Worm (Caenorhabditis elegans) whole organism, young adult: Measurements from ENCODE around the gene dhs-8.

Experiments used
- B0261.1 ChIP-seq: sonication (generic microtip); optimal IDR thresholded peaks from 2 replicates; lab custom pipeline; 2016; ENCODE audit warnings: mild to moderate bottlenecking, missing genetic modification characterization, moderate library complexity, missing compliant biosample characterization
- B0336.3 ChIP-seq: fragments of 200-800 bp; sonication (Bioruptor generic); IDR thresholded peaks from 2 replicates; pipeline ENCODE4 v1.3.6; 2022; ENCODE audit warnings: missing genetic modification characterization, missing compliant biosample characterization
- C06A6.2 ChIP-seq: fragments of 200-800 bp; sonication (Bioruptor generic); conservative IDR thresholded peaks from 2 replicates; pipeline ENCODE4 v1.3.6; 2022; ENCODE audit warnings: missing genetic modification characterization, missing compliant biosample characterization
- D2030.7 ChIP-seq: fragments of 200-800 bp; sonication (Bioruptor generic); IDR thresholded peaks from 2 replicates; pipeline ENCODE4 v1.3.6; 2022; ENCODE audit warnings: missing genetic modification reagents, missing genetic modification characterization, missing compliant biosample characterization
- F10E7.11 ChIP-seq: sonication (generic microtip); optimal IDR thresholded peaks from 2 replicates; lab custom pipeline; 2017; ENCODE audit warnings: mild to moderate bottlenecking, missing genetic modification characterization, moderate library complexity, missing compliant biosample characterization
- F23B12.7 ChIP-seq: sonication (generic microtip); optimal IDR thresholded peaks from 2 replicates; lab custom pipeline; 2017; ENCODE audit warnings: missing genetic modification characterization, mild to moderate bottlenecking, missing compliant biosample characterization, antibody characterized with exemption, moderate library complexity; ENCODE audit not compliant: insufficient read depth
- F33H1.4 ChIP-seq: fragments of 200-800 bp; sonication (Bioruptor generic); IDR thresholded peaks from 2 replicates; pipeline ENCODE4 v1.3.6; 2022; ENCODE audit warnings: missing genetic modification reagents, missing genetic modification characterization, missing compliant biosample characterization
- F37B4.10 ChIP-seq: fragments of 200-800 bp; sonication (Bioruptor generic); IDR thresholded peaks from 2 replicates; pipeline ENCODE4 v1.3.6; 2022; ENCODE audit warnings: missing genetic modification characterization, missing compliant biosample characterization
- F49E8.2 ChIP-seq: sonication (generic microtip); optimal IDR thresholded peaks from 3 replicates; lab custom pipeline; 2017; ENCODE audit warnings: missing genetic modification characterization, mild to moderate bottlenecking, missing compliant biosample characterization, antibody characterized with exemption, moderate library complexity; ENCODE audit not compliant: insufficient read depth
- F52B5.7 ChIP-seq: sonication (generic microtip); optimal IDR thresholded peaks from 2 replicates; lab custom pipeline; 2016; ENCODE audit warnings: mild to moderate bottlenecking, missing genetic modification characterization, missing compliant biosample characterization
- F55B11.4 ChIP-seq: sonication (generic microtip); optimal IDR thresholded peaks from 2 replicates; lab custom pipeline; 2016; ENCODE audit warnings: missing compliant biosample characterization, missing genetic modification characterization, borderline replicate concordance; ENCODE audit not compliant: insufficient read depth
- K12H6.12 ChIP-seq: fragments of 200-800 bp; sonication (Bioruptor generic); optimal IDR thresholded peaks from 2 replicates; lab custom pipeline; 2018; ENCODE audit warnings: mild to moderate bottlenecking, missing genetic modification characterization, missing compliant biosample characterization
- ZK185.1 ChIP-seq: sonication (generic microtip); optimal IDR thresholded peaks from 2 replicates; lab custom pipeline; 2016; ENCODE audit warnings: mild to moderate bottlenecking, missing genetic modification characterization, missing compliant biosample characterization; ENCODE audit not compliant: poor library complexity, severe bottlenecking
- aptf-3 ChIP-seq: fragments of 200-800 bp; sonication (Bioruptor generic); IDR thresholded peaks from 2 replicates; pipeline ENCODE4 v1.3.6; 2022; ENCODE audit warnings: missing genetic modification characterization, missing compliant biosample characterization
- attf-3 ChIP-seq: fragments of 200-800 bp; sonication (Bioruptor generic); conservative IDR thresholded peaks from 2 replicates; pipeline ENCODE4 v1.3.6; 2022; ENCODE audit warnings: missing genetic modification reagents, missing genetic modification characterization, missing compliant biosample characterization
- attf-5 ChIP-seq: fragments of 200-800 bp; sonication (Bioruptor generic); optimal IDR thresholded peaks from 2 replicates; lab custom pipeline; 2018; ENCODE audit warnings: mild to moderate bottlenecking, missing genetic modification characterization, missing compliant biosample characterization
- bed-2 ChIP-seq: fragments of 200-800 bp; sonication (Bioruptor generic); IDR thresholded peaks from 2 replicates; pipeline ENCODE4 v1.3.6; 2022; ENCODE audit warnings: missing genetic modification reagents, missing genetic modification characterization, missing compliant biosample characterization
- ccch-3 ChIP-seq: fragments of 200-800 bp; sonication (Bioruptor generic); optimal IDR thresholded peaks from 2 replicates; lab custom pipeline; 2018; ENCODE audit warnings: mild to moderate bottlenecking, missing genetic modification characterization, missing compliant biosample characterization
- cebp-1 ChIP-seq, 2 experiments: fragments of 200-800 bp in 1 of 2; sonication (Bioruptor generic) in 1 of 2; sonication (generic microtip) in 1 of 2; IDR thresholded peaks in 1 of 2; optimal IDR thresholded peaks in 1 of 2; 2 replicates each; pipeline versions ENCODE4 v1.3.6 to Lab custom; 2017 to 2022; ENCODE audit warnings: missing compliant biosample characterization in 2 of 2, missing genetic modification characterization in 2 of 2, mild to moderate bottlenecking in 1 of 2, missing genetic modification reagents in 1 of 2, moderate library complexity in 1 of 2
- cebp-2 ChIP-seq: fragments of 200-800 bp; sonication (Bioruptor generic); IDR thresholded peaks from 2 replicates; pipeline ENCODE4 v1.3.6; 2022; ENCODE audit warnings: missing genetic modification characterization, missing compliant biosample characterization
- ceh-100 ChIP-seq: fragments of 200-800 bp; sonication (Bioruptor generic); IDR thresholded peaks from 2 replicates; pipeline ENCODE4 v1.3.6; 2022; ENCODE audit warnings: missing genetic modification reagents, missing genetic modification characterization, missing compliant biosample characterization
- ceh-40 ChIP-seq: fragments of 200-800 bp; sonication (Bioruptor generic); IDR thresholded peaks from 2 replicates; pipeline ENCODE4 v1.3.6; 2022; ENCODE audit warnings: missing genetic modification characterization, missing compliant biosample characterization
- ceh-79 ChIP-seq: sonication (generic microtip); optimal IDR thresholded peaks from 2 replicates; lab custom pipeline; 2017; ENCODE audit warnings: mild to moderate bottlenecking, missing genetic modification characterization, missing compliant biosample characterization
- ceh-91 ChIP-seq: fragments of 200-800 bp; sonication (Bioruptor generic); IDR thresholded peaks from 2 replicates; pipeline ENCODE4 v1.3.6; 2022; ENCODE audit warnings: missing genetic modification reagents, missing genetic modification characterization, missing compliant biosample characterization
- chd-7 ChIP-seq: sonication (generic microtip); optimal IDR thresholded peaks from 2 replicates; lab custom pipeline; 2016; ENCODE audit warnings: mild to moderate bottlenecking, missing genetic modification characterization, moderate library complexity, missing compliant biosample characterization
- dpl-1 ChIP-seq: fragments of 150-350 bp; optimal IDR thresholded peaks from 2 replicates; lab custom pipeline; 2014; ENCODE audit warnings: missing biosample characterization, missing genetic modification reagents, missing genetic modification characterization
- efl-1 ChIP-seq: fragments of 150-350 bp; optimal IDR thresholded peaks from 2 replicates; lab custom pipeline; 2014; ENCODE audit warnings: missing biosample characterization, missing genetic modification reagents, missing genetic modification characterization
- egrh-3 ChIP-seq: fragments of 200-800 bp; sonication (Bioruptor generic); IDR thresholded peaks from 2 replicates; pipeline ENCODE4 v1.3.6; 2022; ENCODE audit warnings: missing genetic modification reagents, missing genetic modification characterization, missing compliant biosample characterization
- ekl-4 ChIP-seq: fragments of 200-800 bp; sonication (Bioruptor generic); IDR thresholded peaks from 2 replicates; pipeline ENCODE4 v1.3.6; 2022; ENCODE audit warnings: missing genetic modification reagents, missing genetic modification characterization, missing compliant biosample characterization
- hmg-1.2 ChIP-seq: fragments of 200-800 bp; sonication (Bioruptor generic); IDR thresholded peaks from 2 replicates; pipeline ENCODE4 v1.3.6; 2022; ENCODE audit warnings: missing genetic modification reagents, missing genetic modification characterization, missing compliant biosample characterization
- hrde-1 ChIP-seq: sonication (generic microtip); optimal IDR thresholded peaks from 2 replicates; lab custom pipeline; 2016; ENCODE audit warnings: missing genetic modification characterization, mild to moderate bottlenecking, missing compliant biosample characterization, moderate library complexity, missing genotype, missing genetic modification reagents, borderline replicate concordance
- lin-54 ChIP-seq: fragments of 200-800 bp; sonication (Bioruptor generic); optimal IDR thresholded peaks from 2 replicates; lab custom pipeline; 2018; ENCODE audit warnings: mild to moderate bottlenecking, missing genetic modification characterization, missing compliant biosample characterization
- mcd-1 ChIP-seq: fragments of 200-800 bp; sonication (Bioruptor generic); IDR thresholded peaks from 2 replicates; pipeline ENCODE4 v1.3.6; 2022; ENCODE audit warnings: missing genetic modification reagents, missing genetic modification characterization, missing compliant biosample characterization
- nfya-1 ChIP-seq: sonication (generic microtip); optimal IDR thresholded peaks from 2 replicates; lab custom pipeline; 2017; ENCODE audit warnings: antibody characterized with exemption, missing compliant biosample characterization, missing genetic modification characterization, borderline replicate concordance; ENCODE audit not compliant: insufficient read depth
- nhr-120 ChIP-seq: fragments of 200-800 bp; sonication (Bioruptor generic); IDR thresholded peaks from 2 replicates; pipeline ENCODE4 v1.3.6; 2022; ENCODE audit warnings: missing genetic modification characterization, missing compliant biosample characterization
- nhr-90 ChIP-seq: sonication (generic microtip); optimal IDR thresholded peaks from 2 replicates; lab custom pipeline; 2016; ENCODE audit warnings: missing genotype, mild to moderate bottlenecking, missing genetic modification characterization, missing compliant biosample characterization
- rec-8 ChIP-seq, 2 experiments: sonication (generic microtip); optimal IDR thresholded peaks; 2 replicates each; lab custom pipeline; 2016; ENCODE audit warnings: mild to moderate bottlenecking in 2 of 2, missing genetic modification characterization in 2 of 2, missing genetic modification reagents in 2 of 2, missing genotype in 2 of 2, missing biosample characterization in 1 of 2, missing compliant biosample characterization in 1 of 2, moderate library complexity in 1 of 2
- repo-1 ChIP-seq: sonication (generic microtip); optimal IDR thresholded peaks from 2 replicates; lab custom pipeline; 2017; ENCODE audit warnings: mild to moderate bottlenecking, missing genetic modification characterization, missing compliant biosample characterization
- sdz-38 ChIP-seq: sonication (generic microtip); optimal IDR thresholded peaks from 2 replicates; lab custom pipeline; 2016; ENCODE audit warnings: missing genotype, missing genetic modification characterization, missing compliant biosample characterization
- sea-2 ChIP-seq: fragments of 200-800 bp; sonication (Bioruptor generic); IDR thresholded peaks from 2 replicates; pipeline ENCODE4 v1.3.6; 2022; ENCODE audit warnings: missing genetic modification characterization, missing compliant biosample characterization
- snpc-1.3 ChIP-seq: sonication (generic microtip); optimal IDR thresholded peaks from 2 replicates; lab custom pipeline; 2017; ENCODE audit warnings: missing genetic modification characterization, mild to moderate bottlenecking, missing compliant biosample characterization, antibody characterized with exemption, moderate library complexity, missing genotype, missing genetic modification reagents; ENCODE audit not compliant: insufficient read depth
- snpc-4 ChIP-seq, 5 experiments: fragments of 150-350 bp in 1 of 5; sonication (generic microtip) in 4 of 5; optimal IDR thresholded peaks; 2 replicates each; lab custom pipeline; 2014 to 2018; ENCODE audit warnings: missing genetic modification characterization in 5 of 5, missing biosample characterization in 3 of 5, antibody characterized with exemption in 2 of 5, mild to moderate bottlenecking in 2 of 5, missing compliant biosample characterization in 2 of 5, missing genotype in 2 of 5, moderate library complexity in 2 of 5, missing genetic modification reagents in 1 of 5
- sptf-2 ChIP-seq: fragments of 200-800 bp; sonication (Bioruptor generic); optimal IDR thresholded peaks from 2 replicates; lab custom pipeline; 2018; ENCODE audit warnings: mild to moderate bottlenecking, missing genetic modification characterization, missing compliant biosample characterization
- tbx-9 ChIP-seq: sonication (generic microtip); optimal IDR thresholded peaks from 2 replicates; lab custom pipeline; 2016; ENCODE audit warnings: borderline replicate concordance, missing genetic modification characterization, inconsistent platforms, missing compliant biosample characterization
- unc-62 ChIP-seq: fragments of 150-350 bp; optimal IDR thresholded peaks from 2 replicates; lab custom pipeline; 2014; ENCODE audit warnings: missing biosample characterization, missing genetic modification reagents, missing genetic modification characterization

The dhs-8 gene

ce11 chrII:14480772-14481171, 17.1 kb upstream of the dhs-8 start:
- no peak for TF ChIP-seq F33H1.4 (GFP tag; lab: Robert Waterston, UW)
- no peak for TF ChIP-seq ccch-3
- TF ChIP-seq ceh-91: no peak
- TF ChIP-seq dpl-1 (GFP tag; lab: Kevin White, UChicago): no peak
- no peak for TF ChIP-seq sdz-38
- TF ChIP-seq F37B4.10 (GFP tag; lab: Robert Waterston, UW): no peak
- TF ChIP-seq ekl-4: no peak
- no peak for TF ChIP-seq ZK185.1
- no peak for TF ChIP-seq attf-3 (GFP tag; lab: Robert Waterston, UW)
- no peak for TF ChIP-seq unc-62 (GFP tag; lab: Kevin White, UChicago)
- TF ChIP-seq ceh-40 (GFP tag; lab: Robert Waterston, UW): no peak
- no peak for TF ChIP-seq K12H6.12 (tag; lab: Kevin White, UChicago)
- TF ChIP-seq hrde-1 (tag; lab: Kevin White, UChicago): no peak
- TF ChIP-seq bed-2 (GFP tag; lab: Robert Waterston, UW): no peak
- TF ChIP-seq nhr-120 (GFP tag; lab: Robert Waterston, UW): no peak
- TF ChIP-seq F23B12.7 (tag; lab: Kevin White, UChicago): no peak
- TF ChIP-seq ceh-79 (tag; lab: Kevin White, UChicago): no peak
- TF ChIP-seq sea-2 (GFP tag; lab: Robert Waterston, UW): no peak
- no peak for TF ChIP-seq F49E8.2 (tag; lab: Kevin White, UChicago)
- no peak for TF ChIP-seq snpc-4 (GFP tag; optimal IDR thresholded peaks at IDR 0.05; lab: Kevin White, UChicago)
- TF ChIP-seq snpc-4 (tag; optimal IDR thresholded peaks at IDR 0.05; lab: Kevin White, UChicago): no peak

ce11 chrII:14483813-14484212, 14.0 kb upstream of the dhs-8 start:
- no peak for TF ChIP-seq nhr-90 (tag; lab: Kevin White, UChicago)
- TF ChIP-seq F55B11.4 (tag; lab: Kevin White, UChicago): no peak
- no peak for TF ChIP-seq ceh-100 (GFP tag; lab: Robert Waterston, UW)
- TF ChIP-seq ccch-3: no peak
- no peak for TF ChIP-seq rec-8 (tag; optimal IDR thresholded peaks at IDR 0.05; lab: Kevin White, UChicago)
- TF ChIP-seq snpc-1.3 (tag; lab: Kevin White, UChicago): no peak
- TF ChIP-seq F52B5.7 (tag; lab: Kevin White, UChicago): no peak
- no peak for TF ChIP-seq egrh-3
- no peak for TF ChIP-seq F10E7.11 (tag; lab: Kevin White, UChicago)
- TF ChIP-seq C06A6.2 (GFP tag; lab: Robert Waterston, UW): no peak
- TF ChIP-seq bed-2 (GFP tag; lab: Robert Waterston, UW): no peak
- no peak for TF ChIP-seq aptf-3 (GFP tag; lab: Robert Waterston, UW)
- TF ChIP-seq cebp-2 (GFP tag; lab: Robert Waterston, UW): no peak
- no peak for TF ChIP-seq nfya-1
- TF ChIP-seq ekl-4: no peak
- no peak for TF ChIP-seq tbx-9 (tag; lab: Kevin White, UChicago)
- no peak for TF ChIP-seq repo-1 (tag; lab: Kevin White, UChicago)

- TF ChIP-seq cebp-1 (GFP tag; IDR thresholded peaks at IDR 0.05; lab: Robert Waterston, UW) (peak; percentile 54), cebp-1 (tag; optimal IDR thresholded peaks at IDR 0.05; lab: Kevin White, UChicago) (peak; percentile 94), efl-1 (GFP tag; lab: Kevin White, UChicago) (peak; percentile 76), B0261.1 (tag; lab: Kevin White, UChicago) (no peak), hmg-1.2 (GFP tag; lab: Robert Waterston, UW) (peak; percentile 45), B0336.3 (GFP tag; lab: Robert Waterston, UW) (peak; percentile 76; the same call in 1 of the 2 replicates), chd-7 (no peak), sptf-2 (GFP tag; lab: Kevin White, UChicago) (no peak), D2030.7 (peak; percentile 44; the same call in 1 of the 2 replicates), snpc-4 (GFP tag; optimal IDR thresholded peaks at IDR 0.05; lab: Kevin White, UChicago) (no peak), snpc-4 (tag; optimal IDR thresholded peaks at IDR 0.05; lab: Kevin White, UChicago) (peak in 3 of 4 experiments; percentile 5 to 44 (median 16)), attf-5 (GFP tag; lab: Kevin White, UChicago) (peak; percentile 74), mcd-1 (GFP tag; lab: Robert Waterston, UW) (peak; percentile 78), ccch-3 (no peak), lin-54 (GFP tag; lab: Kevin White, UChicago) (peak; percentile 82)
These were observed 9.2 kb upstream of the dhs-8 start, which contains the start of gene usp-14 for ce11 chrII:14488661-14489060. TSS of gene usp-14 (minus strand) at chrII:14488688.
